Fruit fly (Drosophila melanogaster) whole organism, pupa: Measurements from ENCODE around the gene CG9166.

Experiments
- CG10348 ChIP-seq: fragments of 200-800 bp; sonication (Bioruptor generic); IDR thresholded peaks from 2 replicates; pipeline ENCODE4 v1.3.6; 2022; ENCODE audit warnings: missing biosample characterization, missing genetic modification characterization
- CG12605 ChIP-seq: fragments of 200-800 bp; sonication (Bioruptor generic); IDR thresholded peaks from 2 replicates; pipeline ENCODE4 v1.3.6; 2022; ENCODE audit warnings: missing biosample characterization, missing genetic modification characterization
- CG13204 ChIP-seq: fragments of 200-800 bp; sonication (Bioruptor generic); optimal IDR thresholded peaks from 2 replicates; lab custom pipeline; 2018; ENCODE audit warnings: missing biosample characterization, mild to moderate bottlenecking, missing genetic modification characterization, moderate library complexity
- CG14655 ChIP-seq: fragments of 200-800 bp; sonication (Bioruptor generic); optimal IDR thresholded peaks from 3 replicates; lab custom pipeline; 2017; ENCODE audit warnings: mild to moderate bottlenecking, missing biosample characterization, missing genetic modification reagents, missing genetic modification characterization
- CG15710 ChIP-seq: fragments of 200-800 bp; sonication (Bioruptor generic); optimal IDR thresholded peaks from 2 replicates; lab custom pipeline; 2018; ENCODE audit warnings: missing biosample characterization, mild to moderate bottlenecking, missing genetic modification characterization, moderate library complexity
- CG17806 ChIP-seq: fragments of 200-800 bp; sonication (Bioruptor generic); optimal IDR thresholded peaks from 2 replicates; lab custom pipeline; 2018; ENCODE audit warnings: missing biosample characterization, mild to moderate bottlenecking, missing genetic modification characterization, moderate library complexity
- CG32121 ChIP-seq: fragments of 200-800 bp; sonication (Bioruptor generic); IDR thresholded peaks from 2 replicates; pipeline ENCODE4 v1.3.6; 2022; ENCODE audit warnings: missing biosample characterization, missing genetic modification characterization
- CG34367 ChIP-seq: fragments of 200-800 bp; sonication (Bioruptor generic); optimal IDR thresholded peaks from 2 replicates; lab custom pipeline; 2018; ENCODE audit warnings: missing biosample characterization, mild to moderate bottlenecking, missing genetic modification characterization
- CG4496 ChIP-seq: fragments of 200-800 bp; sonication (Bioruptor generic); IDR thresholded peaks from 3 replicates; pipeline ENCODE4 v1.3.6; 2022; ENCODE audit warnings: missing biosample characterization, missing genetic modification characterization
- CG8159 ChIP-seq: fragments of 200-800 bp; sonication (Bioruptor generic); optimal IDR thresholded peaks from 3 replicates; lab custom pipeline; 2018; ENCODE audit warnings: missing biosample characterization, mild to moderate bottlenecking, missing genetic modification characterization, moderate library complexity
- CG8301 ChIP-seq: fragments of 200-800 bp; sonication (Bioruptor generic); optimal IDR thresholded peaks from 2 replicates; lab custom pipeline; 2018; ENCODE audit warnings: missing biosample characterization, mild to moderate bottlenecking, missing genetic modification characterization
- CG9948 ChIP-seq: fragments of 200-800 bp; sonication (Bioruptor generic); optimal IDR thresholded peaks from 2 replicates; lab custom pipeline; 2018; ENCODE audit warnings: missing biosample characterization, mild to moderate bottlenecking, missing genetic modification characterization, moderate library complexity
- D1 ChIP-seq: fragments of 200-800 bp; sonication (Bioruptor generic); optimal IDR thresholded peaks from 2 replicates; lab custom pipeline; 2018; ENCODE audit warnings: missing biosample characterization, mild to moderate bottlenecking, missing genetic modification characterization, moderate library complexity
- EcR ChIP-seq: fragments of 200-800 bp; sonication (Bioruptor generic); optimal IDR thresholded peaks from 3 replicates; lab custom pipeline; 2019; ENCODE audit warnings: missing biosample characterization, missing genetic modification characterization, mild to moderate bottlenecking, moderate library complexity, missing genetic modification reagents
- Ets98B ChIP-seq: fragments of 200-800 bp; sonication (Bioruptor generic); IDR thresholded peaks from 2 replicates; pipeline ENCODE4 v1.3.6; 2022; ENCODE audit warnings: missing biosample characterization, missing genetic modification characterization
- Pif1A ChIP-seq: fragments of 200-800 bp; sonication (Bioruptor generic); optimal IDR thresholded peaks from 3 replicates; lab custom pipeline; 2016; ENCODE audit warnings: missing biosample characterization, missing genetic modification characterization
- Pif1B ChIP-seq: fragments of 200-800 bp; sonication (Bioruptor generic); optimal IDR thresholded peaks from 3 replicates; lab custom pipeline; 2016; ENCODE audit warnings: missing biosample characterization, missing genetic modification characterization
- Snoo ChIP-seq: fragments of 200-800 bp; sonication (Bioruptor generic); optimal IDR thresholded peaks from 3 replicates; lab custom pipeline; 2017; ENCODE audit warnings: missing biosample characterization, mild to moderate bottlenecking, missing genetic modification characterization, inconsistent platforms
- fd96Ca ChIP-seq: fragments of 200-800 bp; sonication (Bioruptor generic); IDR thresholded peaks from 3 replicates; pipeline ENCODE4 v1.3.6; 2022; ENCODE audit warnings: missing biosample characterization, missing genetic modification characterization
- gl ChIP-seq: fragments of 200-800 bp; sonication (Bioruptor generic); optimal IDR thresholded peaks from 2 replicates; lab custom pipeline; 2018; ENCODE audit warnings: missing biosample characterization, mild to moderate bottlenecking, missing genetic modification characterization
- rn ChIP-seq: fragments of 200-800 bp; sonication (Bioruptor generic); IDR thresholded peaks from 2 replicates; pipeline ENCODE4 v1.3.6; 2022; ENCODE audit warnings: missing biosample characterization, missing genetic modification characterization

Gene CG9166

dm6 chr3L:1313039-1313766, 37.7 kb upstream of the CG9166 start, which contains the start of the genes sturkopf and Herc4:
TSS of gene sturkopf (minus strand) at chr3L:1313377.
TSS of gene Herc4 (plus strand) at chr3L:1313696.
- TF ChIP-seq CG13204 (no peak), CG8159 (tag; lab: Kevin White, UChicago) (peak; percentile 68), Pif1B (GFP tag; lab: Kevin White, UChicago) (no peak), gl (tag; lab: Kevin White, UChicago) (no peak), EcR (peak; percentile 68), Snoo (tag; lab: Kevin White, UChicago) (peak; percentile 90), D1 (tag; lab: Kevin White, UChicago) (no peak), CG8301 (tag; lab: Kevin White, UChicago) (peak; percentile 63), Ets98B (GFP tag; lab: Robert Waterston, UW) (peak; percentile 44), CG34367 (tag; lab: Kevin White, UChicago) (peak; percentile 39), rn (GFP tag; lab: Robert Waterston, UW) (no peak), Pif1A (GFP tag; lab: Kevin White, UChicago) (no peak), CG17806 (peak; percentile 18), fd96Ca (GFP tag; lab: Robert Waterston, UW) (peak; percentile 60), CG10348 (no peak), CG4496 (GFP tag; lab: Robert Waterston, UW) (peak; percentile 59; the same call in 2 of the 3 replicates), CG12605 (GFP tag; lab: Robert Waterston, UW) (peak; percentile 54), CG14655 (no peak), CG15710 (peak; percentile 75), CG9948 (tag; lab: Kevin White, UChicago) (peak; percentile 64), CG32121 (GFP tag; lab: Robert Waterston, UW) (0 out of 2 replicates have a peak, but pooled peaks have one; percentile 24)

- TF ChIP-seq CG4496 (GFP tag; lab: Robert Waterston, UW) (0 out of 3 replicates have a peak, but pooled peaks have one; percentile 36), CG10348 (no peak), D1 (tag; lab: Kevin White, UChicago) (no peak), CG14655 (no peak), fd96Ca (GFP tag; lab: Robert Waterston, UW) (no peak)
Measured at dm6 chr3L:1318241-1318640, 32.7 kb upstream of the CG9166 start, which contains the start of gene Myo61F. TSS of gene Myo61F (plus strand) at chr3L:1318480.

- TF ChIP-seq Pif1B (GFP tag; lab: Kevin White, UChicago) = peak; percentile 97
- peak; percentile 93 for TF ChIP-seq Ets98B (GFP tag; lab: Robert Waterston, UW)
- peak; percentile 79 for TF ChIP-seq gl (tag; lab: Kevin White, UChicago)
- TF ChIP-seq D1 (tag; lab: Kevin White, UChicago) = no peak
- peak; percentile 84 for TF ChIP-seq CG32121 (GFP tag; lab: Robert Waterston, UW)
- peak; percentile 88 for TF ChIP-seq CG34367 (tag; lab: Kevin White, UChicago)
- peak; percentile 96 for TF ChIP-seq Snoo (tag; lab: Kevin White, UChicago)
- TF ChIP-seq rn (GFP tag; lab: Robert Waterston, UW) = peak; percentile 83
- peak; percentile 94 for TF ChIP-seq fd96Ca (GFP tag; lab: Robert Waterston, UW)
- TF ChIP-seq CG14655 = peak; percentile 97
- TF ChIP-seq CG12605 (GFP tag; lab: Robert Waterston, UW) = peak; percentile 91
- TF ChIP-seq EcR = peak; percentile 8
- peak; percentile 85 for TF ChIP-seq CG8159 (tag; lab: Kevin White, UChicago)
- peak; percentile 79 for TF ChIP-seq CG15710
- TF ChIP-seq CG8301 (tag; lab: Kevin White, UChicago) = peak; percentile 97
- peak; percentile 68 for TF ChIP-seq CG13204
- peak; percentile 95 for TF ChIP-seq Pif1A (GFP tag; lab: Kevin White, UChicago)
- peak; percentile 96 for TF ChIP-seq CG4496 (GFP tag; lab: Robert Waterston, UW)
- no peak for TF ChIP-seq CG10348
- TF ChIP-seq CG17806 = peak; percentile 92
- peak; percentile 94 for TF ChIP-seq CG9948 (tag; lab: Kevin White, UChicago)
Measured at dm6 chr3L:1319097-1319725, 31.7 kb upstream of the CG9166 start.

dm6 chr3L:1320230-1320930, 30.5 kb upstream of the CG9166 start:
- TF ChIP-seq rn (GFP tag; lab: Robert Waterston, UW) = no peak
- TF ChIP-seq Snoo (tag; lab: Kevin White, UChicago) = peak; percentile 37
- TF ChIP-seq CG8159 (tag; lab: Kevin White, UChicago) = peak; percentile 72
- no peak for TF ChIP-seq EcR
- peak; percentile 12 for TF ChIP-seq CG34367 (tag; lab: Kevin White, UChicago)
- TF ChIP-seq CG17806 = peak; percentile 46
- peak; percentile 59; the same call in 2 of the 3 replicates for TF ChIP-seq fd96Ca (GFP tag; lab: Robert Waterston, UW)
- TF ChIP-seq D1 (tag; lab: Kevin White, UChicago) = no peak
- TF ChIP-seq Pif1B (GFP tag; lab: Kevin White, UChicago) = peak; percentile 38
- no peak for TF ChIP-seq CG32121 (GFP tag; lab: Robert Waterston, UW)
- TF ChIP-seq Pif1A (GFP tag; lab: Kevin White, UChicago) = peak; percentile 63
- TF ChIP-seq CG12605 (GFP tag; lab: Robert Waterston, UW) = no peak
- TF ChIP-seq CG4496 (GFP tag; lab: Robert Waterston, UW) = no peak
- TF ChIP-seq gl (tag; lab: Kevin White, UChicago) = no peak
- TF ChIP-seq CG10348 = no peak
- peak; percentile 13 for TF ChIP-seq CG8301 (tag; lab: Kevin White, UChicago)
- peak; percentile 30 for TF ChIP-seq CG9948 (tag; lab: Kevin White, UChicago)
- peak; percentile 58 for TF ChIP-seq CG14655
- peak; percentile 38 for TF ChIP-seq CG15710
- TF ChIP-seq CG13204 = no peak
- TF ChIP-seq Ets98B (GFP tag; lab: Robert Waterston, UW) = no peak
- TF ChIP-seq, all 21 proteins: peak for 11
